Fruit fly (Drosophila melanogaster): Measurements from ENCODE around the gene chm.

The chm gene

DNA sequence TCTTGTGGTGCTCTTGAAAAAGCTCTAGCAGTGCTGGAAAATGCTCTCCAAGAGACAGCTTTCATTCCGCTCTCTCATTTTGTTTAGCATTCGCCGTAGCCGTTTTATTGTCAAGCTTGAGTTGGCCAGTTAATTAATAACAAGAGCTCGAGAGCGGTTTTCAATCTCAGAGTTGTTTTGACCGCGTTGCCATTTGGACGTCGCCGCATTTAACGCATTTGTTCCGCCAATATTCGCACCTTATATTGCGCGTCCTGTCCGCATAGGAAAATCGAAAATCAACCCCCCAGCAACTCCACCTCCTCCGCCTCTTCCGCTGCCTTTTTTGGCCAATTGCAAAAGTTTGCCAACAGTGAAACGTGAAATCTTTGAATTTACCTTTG lies 25.1 kb downstream of the chm start, which contains the start of gene CG5973 (continued):
- TF ChIP-seq fd85E (GFP tag; optimal IDR thresholded peaks at IDR 0.05) (no peak), Sox102F (GFP tag; optimal IDR thresholded peaks at IDR 0.05) (no peak), CG7368 (GFP tag; optimal IDR thresholded peaks at IDR 0.05) (no peak), CG16779 (tag; optimal IDR thresholded peaks at IDR 0.05) (peak; percentile 13), topi (GFP tag; optimal IDR thresholded peaks at IDR 0.05) (no peak), CG6854 (GFP tag; optimal IDR thresholded peaks at IDR 0.05) (peak; percentile 23), net (GFP tag; optimal IDR thresholded peaks at IDR 0.05) (peak; percentile 12), Eip78C (GFP tag) (peak; percentile 26), salr (GFP tag; optimal IDR thresholded peaks at IDR 0.05) (no peak), CG6808 (GFP tag; optimal IDR thresholded peaks at IDR 0.05) (no peak), Met (GFP tag; optimal IDR thresholded peaks at IDR 0.05) (no peak), OdsH (GFP tag; optimal IDR thresholded peaks at IDR 0.05) (no peak), CG6276 (GFP tag; optimal IDR thresholded peaks at IDR 0.05) (peak; percentile 18), pdm3 (GFP tag; optimal IDR thresholded peaks at IDR 0.05) (no peak), Gug (GFP tag; IDR thresholded peaks at IDR 0.05) (no peak), lz (GFP tag; optimal IDR thresholded peaks at IDR 0.05) (no peak), CG15336 (GFP tag; IDR thresholded peaks at IDR 0.05) (no peak; the same call in 1 of the 2 replicates), Eip75B (GFP tag; optimal IDR thresholded peaks at IDR 0.05) (peak; percentile 1), CG3032 (tag; optimal IDR thresholded peaks at IDR 0.05) (no peak), dac (GFP tag; optimal IDR thresholded peaks at IDR 0.05) (no peak), CG8632 (GFP tag; optimal IDR thresholded peaks at IDR 0.05) (no peak), vri (GFP tag; optimal IDR thresholded peaks at IDR 0.05) (no peak), CG11762 (GFP tag; optimal IDR thresholded peaks at IDR 0.05; ENCODE audit: insufficient read depth) (no peak), CG6792 (GFP tag; optimal IDR thresholded peaks at IDR 0.05) (no peak), CG11902 (GFP tag; optimal IDR thresholded peaks at IDR 0.05) (no peak), CG1621 (tag; optimal IDR thresholded peaks at IDR 0.05) (peak; percentile 15), Hr38 (GFP tag; optimal IDR thresholded peaks at IDR 0.05) (no peak), Eip93F (GFP tag; optimal IDR thresholded peaks at IDR 0.05) (no peak), CG4318 (GFP tag; optimal IDR thresholded peaks at IDR 0.05) (no peak), CG10669 (GFP tag; optimal IDR thresholded peaks at IDR 0.05) (no peak), CG11294 (GFP tag; IDR thresholded peaks at IDR 0.05) (no peak), Blimp-1 (GFP tag; optimal IDR thresholded peaks at IDR 0.05) (no peak), CG32006 (GFP tag; optimal IDR thresholded peaks at IDR 0.05) (peak; percentile 43), CG34406 (GFP tag; optimal IDR thresholded peaks at IDR 0.05) (no peak), CG8319 (GFP tag; optimal IDR thresholded peaks at IDR 0.05) (no peak), Ets96B (tag; optimal IDR thresholded peaks at IDR 0.05) (no peak), eg (GFP tag; IDR thresholded peaks at IDR 0.05) (no peak), CG8119 (GFP tag; IDR thresholded peaks at IDR 0.05) (peak; percentile 37; the same call in 1 of the 3 replicates), Sox14 (GFP tag; optimal IDR thresholded peaks at IDR 0.05) (no peak), CG31627 (GFP tag; optimal IDR thresholded peaks at IDR 0.05) (no peak)

DNA sequence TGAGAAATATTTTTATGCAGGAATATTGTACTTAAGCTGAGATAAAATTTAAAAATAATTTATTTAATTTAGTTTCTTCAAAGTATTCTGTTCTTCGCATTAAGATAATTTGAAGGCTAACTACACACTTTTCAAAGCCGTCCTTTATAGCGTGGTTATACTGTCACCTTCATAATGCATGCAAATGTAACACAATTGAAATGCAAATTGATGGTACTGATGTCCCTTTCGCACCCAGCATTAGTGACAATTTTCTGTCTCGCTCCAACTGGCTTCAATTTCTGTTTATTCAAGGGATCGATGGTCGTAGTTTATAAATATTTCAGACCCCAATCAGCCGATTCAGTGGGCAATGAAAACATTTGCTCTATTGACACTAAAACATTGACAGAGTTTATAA lies 26.3 kb downstream of the chm start:
- TF ChIP-seq Ets21C (GFP tag; optimal IDR thresholded peaks at IDR 0.05): no peak
- TF ChIP-seq Lpt (GFP tag; optimal IDR thresholded peaks at IDR 0.05): no peak
- no peak for TF ChIP-seq CG4318 (GFP tag; optimal IDR thresholded peaks at IDR 0.05)
- peak; percentile 43 for TF ChIP-seq Eip78C (GFP tag)
- peak; percentile 34; the same call in 1 of the 3 replicates for TF ChIP-seq CG8119 (GFP tag; IDR thresholded peaks at IDR 0.05)
- TF ChIP-seq CG7368 (GFP tag; optimal IDR thresholded peaks at IDR 0.05): no peak
- no peak for TF ChIP-seq pdm3 (GFP tag; optimal IDR thresholded peaks at IDR 0.05)
- TF ChIP-seq CG15336 (GFP tag; IDR thresholded peaks at IDR 0.05): 0 out of 2 replicates have a peak, but pooled peaks have one; percentile 16
- peak; percentile 19 for TF ChIP-seq CG32006 (GFP tag; optimal IDR thresholded peaks at IDR 0.05)
- TF ChIP-seq esn (GFP tag; optimal IDR thresholded peaks at IDR 0.05): peak; percentile 8
- no peak for TF ChIP-seq Eip75B (GFP tag; optimal IDR thresholded peaks at IDR 0.05)
- TF ChIP-seq Blimp-1 (GFP tag; optimal IDR thresholded peaks at IDR 0.05): no peak
